Fruit fly (Drosophila melanogaster): Measurements from ENCODE around the gene gd.

- TF ChIP-seq CG8478 (optimal IDR thresholded peaks at IDR 0.05), result no peak
- TF ChIP-seq CTCF (optimal IDR thresholded peaks at IDR 0.05), result no peak
Observed at dm6 chrX:11983838-11984237, 3.7 kb downstream of the gd start.

All from S2 (cell line).